Fruit fly (Drosophila melanogaster): ENCODE data around the gene CG16986.

Gene CG16986

DNA sequence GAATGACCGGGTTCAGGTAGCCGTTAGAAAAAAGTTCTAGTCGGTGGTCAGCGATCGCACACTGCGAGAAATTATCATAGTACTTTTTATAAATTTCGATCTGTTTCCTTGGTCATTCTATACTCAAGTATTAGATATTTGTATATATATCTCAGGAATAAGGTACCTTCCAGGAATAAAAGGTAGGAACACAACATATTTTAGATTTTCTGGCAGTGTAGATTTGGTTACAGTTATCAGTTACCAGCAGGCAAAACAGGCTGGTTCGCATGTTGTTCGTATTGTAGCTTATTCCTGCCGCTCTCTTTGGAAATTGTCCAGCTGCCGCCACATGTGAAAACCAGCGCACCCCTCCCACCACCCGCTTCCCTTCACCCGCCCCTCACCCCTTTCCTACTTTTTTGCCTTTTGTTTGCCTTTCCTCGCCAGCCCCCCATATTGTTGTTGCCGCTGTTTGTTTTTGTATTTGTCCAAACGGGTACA is 18.7 kb upstream of the CG16986 start (continued):
- peak; percentile 71 for TF ChIP-seq CG15696 (tag; optimal IDR thresholded peaks at IDR 0.05)
- 0 out of 3 replicates have a peak, but pooled peaks have one; percentile 15 for TF ChIP-seq sr (GFP tag; IDR thresholded peaks at IDR 0.05)
- peak; percentile 86 for TF ChIP-seq CG14014 (GFP tag; IDR thresholded peaks at IDR 0.05)
- no peak for TF ChIP-seq HLH4C (GFP tag; IDR thresholded peaks at IDR 0.05; ENCODE audit: partially characterized antibody)
- TF ChIP-seq psq (GFP tag; optimal IDR thresholded peaks at IDR 0.05) = peak; percentile 60
- TF ChIP-seq dimm (GFP tag; IDR thresholded peaks at IDR 0.05) = peak; percentile 80
- no peak for TF ChIP-seq hb (GFP tag; IDR thresholded peaks at IDR 0.05; ENCODE audit: partially characterized antibody)
- peak; percentile 80 for TF ChIP-seq Kr (GFP tag; optimal IDR thresholded peaks at IDR 0.05)
- peak; percentile 71 for TF ChIP-seq CHES-1-like (GFP tag; optimal IDR thresholded peaks at IDR 0.05)
- TF ChIP-seq Scr (GFP tag; IDR thresholded peaks at IDR 0.05; ENCODE audit: partially characterized antibody) = no peak
- peak; percentile 58 for TF ChIP-seq fu2 (GFP tag; optimal IDR thresholded peaks at IDR 0.05)
- TF ChIP-seq Nf-YB (GFP tag; optimal IDR thresholded peaks at IDR 0.05) = peak; percentile 64
- peak; percentile 54; the same call in 1 of the 2 replicates for TF ChIP-seq CG4404 (GFP tag; IDR thresholded peaks at IDR 0.05)
- peak; percentile 69 for TF ChIP-seq oc (tag; optimal IDR thresholded peaks at IDR 0.05)
- peak; percentile 89 for TF ChIP-seq CG14710 (tag; optimal IDR thresholded peaks at IDR 0.05)
- TF ChIP-seq dmrt11E (tag; optimal IDR thresholded peaks at IDR 0.05) = peak; percentile 91
- no peak for TF ChIP-seq lbe (GFP tag; optimal IDR thresholded peaks at IDR 0.05)
- peak; percentile 64 for TF ChIP-seq zfh2 (GFP tag; optimal IDR thresholded peaks at IDR 0.05)
- TF ChIP-seq CG32532 (GFP tag; IDR thresholded peaks at IDR 0.05) = peak; percentile 91
- peak; percentile 61 for TF ChIP-seq klu (GFP tag; IDR thresholded peaks at IDR 0.05)
- peak; percentile 76 for TF ChIP-seq Asciz (GFP tag; optimal IDR thresholded peaks at IDR 0.05)
- TF ChIP-seq Hr39 (optimal IDR thresholded peaks at IDR 0.05) = no peak
- peak; percentile 85 for TF ChIP-seq CG1529 (GFP tag; optimal IDR thresholded peaks at IDR 0.05)
- TF ChIP-seq sc (optimal IDR thresholded peaks at IDR 0.05) = no peak
- TF ChIP-seq sc (GFP tag; optimal IDR thresholded peaks at IDR 0.05) = peak; percentile 81
- TF ChIP-seq rib (GFP tag; IDR thresholded peaks at IDR 0.05) = no peak
- TF ChIP-seq ranshi (GFP tag; IDR thresholded peaks at IDR 0.05) = peak; percentile 92
- peak; percentile 86 for TF ChIP-seq CG7556 (GFP tag; optimal IDR thresholded peaks at IDR 0.05)
- TF ChIP-seq CG9932 (GFP tag; IDR thresholded peaks at IDR 0.05) = peak; percentile 91
- no peak for TF ChIP-seq CG16813 (GFP tag; IDR thresholded peaks at IDR 0.05; ENCODE audit: partially characterized antibody)
- TF ChIP-seq Nf-YC (tag; optimal IDR thresholded peaks at IDR 0.05) = peak; percentile 43
- peak; percentile 85 for TF ChIP-seq CG17186 (GFP tag; optimal IDR thresholded peaks at IDR 0.05)
- TF ChIP-seq unpg (GFP tag; optimal IDR thresholded peaks at IDR 0.05) = peak; percentile 83
- peak; percentile 87 for TF ChIP-seq CG10959 (GFP tag; IDR thresholded peaks at IDR 0.05)
- peak; percentile 78 for TF ChIP-seq onecut (GFP tag; IDR thresholded peaks at IDR 0.05)
- peak; percentile 89 for TF ChIP-seq CG12391 (tag; optimal IDR thresholded peaks at IDR 0.05)
- peak; percentile 81 for TF ChIP-seq croc (GFP tag; conservative IDR thresholded peaks at IDR 0.05)
- peak; percentile 86 for TF ChIP-seq CG17359 (tag; optimal IDR thresholded peaks at IDR 0.05)
- peak; percentile 86 for TF ChIP-seq Meics (GFP tag; optimal IDR thresholded peaks at IDR 0.05)
- peak; percentile 28; the same call in 1 of the 2 replicates for TF ChIP-seq CG8765 (GFP tag; IDR thresholded peaks at IDR 0.05)
- TF ChIP-seq CG15514 (GFP tag; optimal IDR thresholded peaks at IDR 0.05) = peak; percentile 76
- peak; percentile 39 for TF ChIP-seq CG7928 (GFP tag; optimal IDR thresholded peaks at IDR 0.05)
- 0 out of 3 replicates have a peak, but pooled peaks have one; percentile 8 for TF ChIP-seq Opbp (GFP tag; IDR thresholded peaks at IDR 0.05; ENCODE audit: partially characterized antibody)
- peak; percentile 77 for TF ChIP-seq lilli (GFP tag; optimal IDR thresholded peaks at IDR 0.05)
- peak; percentile 87 for TF ChIP-seq HHEX (GFP tag; optimal IDR thresholded peaks at IDR 0.05)
- TF ChIP-seq gce (GFP tag; IDR thresholded peaks at IDR 0.05) = peak; percentile 65; the same call in 1 of the 3 replicates
- no peak for TF ChIP-seq Dp (GFP tag; optimal IDR thresholded peaks at IDR 0.05)
- TF ChIP-seq H15 (GFP tag; IDR thresholded peaks at IDR 0.05) = peak; percentile 72
- peak; percentile 79 for TF ChIP-seq CG17361 (GFP tag; IDR thresholded peaks at IDR 0.05)
- peak; percentile 13 for TF ChIP-seq luna (GFP tag; optimal IDR thresholded peaks at IDR 0.05)
- peak; percentile 51 for TF ChIP-seq CG1792 (GFP tag; optimal IDR thresholded peaks at IDR 0.05)

Measured in whole organism, embryonic.